Worm (Caenorhabditis elegans) whole organism, L3 larva: ENCODE results near the gene F46B6.13.

Experiments used
- R02D3.7 ChIP-seq: fragments of 150-350 bp; optimal IDR thresholded peaks from 2 replicates; lab custom pipeline; 2014; ENCODE audit warnings: missing biosample characterization, missing genetic modification characterization
- ZK546.5 ChIP-seq: sonication (generic microtip); optimal IDR thresholded peaks from 2 replicates; lab custom pipeline; 2017; ENCODE audit warnings: missing biosample characterization, missing genetic modification characterization
- aly-2 ChIP-seq: fragments of 150-350 bp; optimal IDR thresholded peaks from 2 replicates; lab custom pipeline; 2014; ENCODE audit warnings: missing biosample characterization, missing genetic modification characterization
- ama-1 ChIP-seq: fragments of 150-350 bp; optimal IDR thresholded peaks from 2 replicates; lab custom pipeline; 2018
- ceh-16 ChIP-seq: sonication (generic microtip); optimal IDR thresholded peaks from 2 replicates; lab custom pipeline; 2017; ENCODE audit warnings: missing biosample characterization, missing genetic modification characterization
- ceh-28 ChIP-seq: fragments of 150-350 bp; optimal IDR thresholded peaks from 2 replicates; lab custom pipeline; 2014; ENCODE audit warnings: missing biosample characterization, missing genetic modification reagents, missing genetic modification characterization
- ceh-82 ChIP-seq: fragments of 150-350 bp; optimal IDR thresholded peaks from 2 replicates; lab custom pipeline; 2014; ENCODE audit warnings: missing biosample characterization, missing genetic modification characterization
- ceh-9 ChIP-seq: sonication (generic microtip); optimal IDR thresholded peaks from 2 replicates; lab custom pipeline; 2018; ENCODE audit warnings: missing biosample characterization, missing genetic modification characterization
- daf-12 ChIP-seq: fragments of 150-350 bp; optimal IDR thresholded peaks from 2 replicates; lab custom pipeline; 2014; ENCODE audit warnings: missing biosample characterization, missing genetic modification reagents, missing genetic modification characterization
- egl-5 ChIP-seq: fragments of 150-350 bp; optimal IDR thresholded peaks from 2 replicates; lab custom pipeline; 2017; ENCODE audit warnings: missing biosample characterization, missing genetic modification reagents, missing genetic modification characterization, inconsistent platforms
- elt-2 ChIP-seq: sonication (generic microtip); optimal IDR thresholded peaks from 2 replicates; lab custom pipeline; 2016; ENCODE audit warnings: missing genetic modification reagents, mild to moderate bottlenecking, missing genetic modification characterization, missing compliant biosample characterization
- elt-3 ChIP-seq, 3 experiments: fragments of 150-350 bp in 1 of 3; sonication (generic microtip) in 2 of 3; optimal IDR thresholded peaks; 2 replicates in 2 of 3; 4 replicates in 1 of 3; lab custom pipeline; 2014 to 2017; ENCODE audit warnings: missing biosample characterization in 3 of 3, missing genetic modification characterization in 3 of 3
- eor-1 ChIP-seq, 2 experiments: fragments of 150-350 bp; optimal IDR thresholded peaks; 2 replicates each; lab custom pipeline; 2014 to 2018; ENCODE audit warnings: missing biosample characterization in 2 of 2, missing genetic modification characterization in 2 of 2
- fkh-2 ChIP-seq: fragments of 150-350 bp; optimal IDR thresholded peaks from 2 replicates; lab custom pipeline; 2014; ENCODE audit warnings: missing biosample characterization, missing genetic modification reagents, missing genetic modification characterization
- fos-1 ChIP-seq: fragments of 150-350 bp; optimal IDR thresholded peaks from 2 replicates; lab custom pipeline; 2014; ENCODE audit warnings: missing biosample characterization, missing genetic modification characterization
- hmg-11 ChIP-seq: sonication (generic microtip); optimal IDR thresholded peaks from 2 replicates; lab custom pipeline; 2016; ENCODE audit warnings: missing genetic modification characterization, missing compliant biosample characterization
- jun-1 ChIP-seq: fragments of 150-350 bp; optimal IDR thresholded peaks from 2 replicates; lab custom pipeline; 2014; ENCODE audit warnings: missing biosample characterization, missing genetic modification reagents, missing genetic modification characterization
- lin-15B ChIP-seq: fragments of 150-350 bp; optimal IDR thresholded peaks from 2 replicates; lab custom pipeline; 2014; ENCODE audit warnings: missing biosample characterization, missing genetic modification characterization
- lsy-12 ChIP-seq: sonication (generic microtip); optimal IDR thresholded peaks from 2 replicates; lab custom pipeline; 2016; ENCODE audit warnings: mild to moderate bottlenecking, missing genetic modification characterization, missing compliant biosample characterization
- nfya-1 ChIP-seq: sonication (generic microtip); optimal IDR thresholded peaks from 2 replicates; lab custom pipeline; 2017; ENCODE audit warnings: missing genetic modification characterization, mild to moderate bottlenecking, missing compliant biosample characterization, antibody characterized with exemption, moderate library complexity; ENCODE audit not compliant: insufficient read depth
- nhr-11 ChIP-seq: fragments of 150-350 bp; optimal IDR thresholded peaks from 2 replicates; lab custom pipeline; 2014; ENCODE audit warnings: missing biosample characterization, missing genetic modification characterization
- nhr-12 ChIP-seq: fragments of 150-350 bp; optimal IDR thresholded peaks from 2 replicates; lab custom pipeline; 2014; ENCODE audit warnings: missing biosample characterization, missing genetic modification characterization
- nhr-23 ChIP-seq: fragments of 150-350 bp; optimal IDR thresholded peaks from 2 replicates; lab custom pipeline; 2014; ENCODE audit warnings: missing biosample characterization, missing genetic modification reagents, missing genetic modification characterization
- nhr-237 ChIP-seq: fragments of 150-350 bp; optimal IDR thresholded peaks from 2 replicates; lab custom pipeline; 2014; ENCODE audit warnings: missing biosample characterization, missing genetic modification characterization
- nhr-28 ChIP-seq: fragments of 150-350 bp; optimal IDR thresholded peaks from 2 replicates; lab custom pipeline; 2014; ENCODE audit warnings: missing biosample characterization, missing genetic modification characterization
- nhr-43 ChIP-seq: sonication (generic microtip); optimal IDR thresholded peaks from 2 replicates; lab custom pipeline; 2016; ENCODE audit warnings: mild to moderate bottlenecking, missing genetic modification characterization, missing compliant biosample characterization; ENCODE audit not compliant: poor library complexity, severe bottlenecking
- nhr-67 ChIP-seq: fragments of 150-350 bp; optimal IDR thresholded peaks from 2 replicates; lab custom pipeline; 2014; ENCODE audit warnings: missing biosample characterization, missing genetic modification characterization
- nhr-76 ChIP-seq: fragments of 150-350 bp; sonication (generic microtip); optimal IDR thresholded peaks from 5 replicates; lab custom pipeline; 2014; ENCODE audit warnings: missing biosample characterization, missing genetic modification characterization
- pqm-1 ChIP-seq: fragments of 150-350 bp; optimal IDR thresholded peaks from 2 replicates; lab custom pipeline; 2017; ENCODE audit warnings: missing biosample characterization, missing genetic modification characterization, inconsistent platforms
- sea-2 ChIP-seq: fragments of 150-350 bp; sonication (generic microtip); optimal IDR thresholded peaks from 4 replicates; lab custom pipeline; 2014; ENCODE audit warnings: missing biosample characterization, missing genetic modification reagents, missing genetic modification characterization
- tbx-2 ChIP-seq: sonication (generic microtip); optimal IDR thresholded peaks from 2 replicates; lab custom pipeline; 2016; ENCODE audit warnings: mild to moderate bottlenecking, missing genetic modification characterization, missing compliant biosample characterization
- unc-39 ChIP-seq: sonication (generic microtip); optimal IDR thresholded peaks from 4 replicates; lab custom pipeline; 2017; ENCODE audit warnings: missing biosample characterization, missing genetic modification characterization
- zag-1 ChIP-seq: fragments of 150-350 bp; optimal IDR thresholded peaks from 2 replicates; lab custom pipeline; 2014; ENCODE audit warnings: missing biosample characterization, missing genetic modification characterization
- ztf-11 ChIP-seq: fragments of 150-350 bp; optimal IDR thresholded peaks from 2 replicates; lab custom pipeline; 2014; ENCODE audit warnings: missing biosample characterization, missing genetic modification characterization
- ztf-4 ChIP-seq: fragments of 150-350 bp; optimal IDR thresholded peaks from 2 replicates; lab custom pipeline; 2014; ENCODE audit warnings: missing biosample characterization, missing genetic modification characterization

Gene F46B6.13

DNA sequence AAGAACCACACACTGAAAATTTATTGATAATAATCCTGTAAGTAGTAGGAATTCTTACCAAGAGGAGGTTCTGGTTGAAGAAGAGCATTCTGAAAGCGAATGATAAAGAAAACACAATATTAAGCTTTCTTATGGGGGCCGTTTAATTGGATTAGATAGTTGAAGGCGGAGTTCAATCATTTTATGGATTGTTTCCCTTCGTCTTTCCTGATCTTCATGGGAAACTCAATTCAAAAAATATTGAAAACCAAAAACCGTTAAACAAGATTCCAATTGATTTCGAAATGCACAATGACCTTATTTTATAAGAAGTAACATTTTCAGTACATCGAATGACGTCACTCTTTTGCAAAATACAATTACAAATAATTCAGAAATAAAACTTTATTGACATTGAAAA lies at the start of gene F46B6.13:
Gene F46B6.13 (minus strand): TSS at position 101 of the 400 bp plus-strand sequence.
- no peak for TF ChIP-seq fkh-2 (tag; lab: Kevin White, UChicago)
- no peak for TF ChIP-seq unc-39 (tag; lab: Kevin White, UChicago)
- TF ChIP-seq nhr-43 (tag; lab: Kevin White, UChicago), result no peak
- no peak for TF ChIP-seq hmg-11
- no peak for TF ChIP-seq tbx-2 (tag; lab: Kevin White, UChicago)
- TF ChIP-seq lsy-12 (tag; lab: Kevin White, UChicago), result no peak
- no peak for TF ChIP-seq nhr-28 (tag; lab: Kevin White, UChicago)
- no peak for TF ChIP-seq ceh-16 (tag; lab: Kevin White, UChicago)
- no peak for TF ChIP-seq aly-2 (tag; lab: Kevin White, UChicago)
- TF ChIP-seq nhr-12 (tag; lab: Kevin White, UChicago), result no peak
- TF ChIP-seq lin-15B, result no peak
- TF ChIP-seq nhr-237 (tag; lab: Kevin White, UChicago), result no peak
- TF ChIP-seq elt-2 (tag; lab: Kevin White, UChicago), result no peak
- TF ChIP-seq ceh-82 (tag; lab: Kevin White, UChicago), result no peak
- no peak for TF ChIP-seq nhr-67 (tag; lab: Kevin White, UChicago)
- TF ChIP-seq ZK546.5 (tag; lab: Kevin White, UChicago), result no peak
- no peak for TF ChIP-seq fos-1
- TF ChIP-seq ceh-28 (tag; lab: Kevin White, UChicago), result no peak
- no peak for TF ChIP-seq egl-5
- TF ChIP-seq, all 47 proteins: peak for 0

DNA sequence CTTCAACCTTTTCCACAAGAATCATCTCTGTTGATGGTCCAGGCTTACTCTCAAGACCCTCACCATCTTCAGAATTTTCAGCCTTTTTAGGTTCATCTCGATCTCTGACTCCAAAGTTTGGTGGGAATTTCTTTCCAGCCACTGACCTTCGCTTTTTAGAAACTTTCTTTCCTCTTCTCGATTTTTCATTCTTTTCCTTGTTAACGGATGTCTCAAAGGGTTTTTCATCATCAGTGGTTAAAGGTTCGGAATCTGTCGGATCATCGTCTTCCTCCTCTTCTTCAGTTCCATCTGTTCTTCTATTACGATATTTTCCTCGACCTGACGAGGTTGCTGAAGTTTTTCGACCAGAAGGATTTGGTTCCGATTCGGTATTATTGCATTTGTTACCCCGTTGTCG lies 49.6 kb upstream of the F46B6.13 start:
- TF ChIP-seq ztf-11 (tag; lab: Kevin White, UChicago) (no peak), ama-1 (lab: Kevin White, UChicago) (no peak), ZK546.5 (tag; lab: Kevin White, UChicago) (no peak), R02D3.7 (no peak), sea-2 (GFP tag; lab: Kevin White, UChicago) (no peak), lin-15B (no peak), nfya-1 (tag; lab: Kevin White, UChicago) (no peak), unc-39 (tag; lab: Kevin White, UChicago) (no peak), nhr-11 (no peak), nhr-23 (no peak), eor-1 (tag; optimal IDR thresholded peaks at IDR 0.05; lab: Kevin White, UChicago) (no peak), elt-2 (tag; lab: Kevin White, UChicago) (no peak)

DNA sequence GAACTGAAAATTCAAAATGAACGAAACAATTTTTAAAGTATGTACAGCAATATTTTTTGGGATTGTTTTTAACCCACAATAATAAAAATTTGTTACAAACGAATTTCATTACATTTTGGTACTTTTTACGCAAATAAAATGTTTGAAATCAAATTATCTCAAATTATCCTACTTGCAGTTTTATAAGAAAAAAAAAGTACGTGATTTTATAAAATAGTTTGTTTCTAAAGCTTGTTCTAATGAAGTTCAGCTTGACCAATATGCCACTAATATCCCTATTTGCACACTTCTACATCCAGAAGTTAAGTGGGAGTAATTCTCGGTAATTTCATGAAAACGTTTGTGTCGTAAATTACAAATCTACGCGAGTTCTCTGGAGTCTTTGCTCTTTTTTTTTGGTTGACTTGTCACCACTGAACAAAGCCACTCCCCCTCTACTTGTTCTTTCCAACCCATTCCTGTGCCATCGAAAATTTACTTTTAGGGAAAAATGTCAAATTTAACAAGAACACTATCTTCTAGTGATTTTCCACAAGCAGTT lies 44.5 kb upstream of the F46B6.13 start, which contains the start of gene sru-8:
Gene sru-8 (plus strand): TSS at position 491 of the 541 bp plus-strand sequence.
- no peak for TF ChIP-seq unc-39 (tag; lab: Kevin White, UChicago)
- TF ChIP-seq zag-1 (tag; lab: Kevin White, UChicago), result no peak
- TF ChIP-seq elt-3 (tag; optimal IDR thresholded peaks at IDR 0.05; lab: Kevin White, UChicago), result no peak
- TF ChIP-seq egl-5, result no peak
- TF ChIP-seq jun-1, result no peak
- TF ChIP-seq nhr-76 (tag; lab: Kevin White, UChicago), result no peak
- TF ChIP-seq daf-12, result no peak
- no peak for TF ChIP-seq ama-1 (lab: Kevin White, UChicago)
- no peak for TF ChIP-seq nhr-11
- TF ChIP-seq tbx-2 (tag; lab: Kevin White, UChicago), result no peak
- no peak for TF ChIP-seq nhr-28 (tag; lab: Kevin White, UChicago)

DNA sequence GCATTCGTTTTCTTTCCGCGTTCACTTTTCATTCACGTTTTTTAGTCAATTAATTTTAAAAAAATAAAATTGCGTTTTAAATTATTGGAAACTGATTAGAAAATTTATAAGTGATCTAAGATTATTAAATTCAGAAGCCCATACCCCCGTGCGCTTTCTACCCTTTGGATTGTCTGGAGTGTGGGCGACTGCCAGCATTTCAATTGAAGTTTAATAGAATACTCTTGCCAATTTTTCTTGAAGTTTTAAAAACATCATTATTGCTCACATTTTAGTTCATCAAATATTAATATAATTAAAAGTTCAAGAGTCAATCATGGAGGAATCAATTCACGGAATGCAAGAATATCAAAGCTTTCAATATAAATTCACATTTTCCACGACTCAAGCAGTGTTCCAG lies 42.4 kb upstream of the F46B6.13 start, which contains the start of gene sru-36:
Gene sru-36 (plus strand): TSS at position 301 of the 400 bp plus-strand sequence.
- TF ChIP-seq fkh-2 (tag; lab: Kevin White, UChicago), result no peak
- TF ChIP-seq ztf-4 (tag; lab: Kevin White, UChicago), result no peak
- no peak for TF ChIP-seq nhr-43 (tag; lab: Kevin White, UChicago)
- TF ChIP-seq egl-5, result no peak
- TF ChIP-seq nhr-237 (tag; lab: Kevin White, UChicago), result no peak
- no peak for TF ChIP-seq daf-12
- TF ChIP-seq fos-1, result no peak
- TF ChIP-seq ceh-9 (tag; lab: Kevin White, UChicago), result no peak
- no peak for TF ChIP-seq nhr-67 (tag; lab: Kevin White, UChicago)
- no peak for TF ChIP-seq lin-15B
- no peak for TF ChIP-seq nhr-12 (tag; lab: Kevin White, UChicago)
- TF ChIP-seq pqm-1 (tag; lab: Kevin White, UChicago), result no peak
- TF ChIP-seq, all 47 proteins: peak for 0
